Fruit fly (Drosophila melanogaster) whole organism, embryonic: ENCODE data around the gene Dic61B.

ENCODE experiments used
- Abd-B ChIP-seq: fragments of 200-800 bp; sonication (Bioruptor generic); optimal IDR thresholded peaks from 2 replicates; lab custom pipeline; 2018; ENCODE audit warnings: missing biosample characterization, mild to moderate bottlenecking, missing genetic modification characterization, moderate library complexity
- CG10274 ChIP-seq: fragments of 200-800 bp; sonication (Bioruptor generic); optimal IDR thresholded peaks from 3 replicates; lab custom pipeline; 2017; ENCODE audit warnings: missing biosample characterization, mild to moderate bottlenecking, missing genetic modification characterization
- CG10543 ChIP-seq: fragments of 200-800 bp; sonication (Bioruptor generic); optimal IDR thresholded peaks from 3 replicates; lab custom pipeline; 2017; ENCODE audit warnings: missing biosample characterization, mild to moderate bottlenecking, missing genetic modification characterization, moderate library complexity
- CG10654 ChIP-seq: fragments of 200-800 bp; sonication (Bioruptor generic); optimal IDR thresholded peaks from 2 replicates; lab custom pipeline; 2016; ENCODE audit warnings: missing biosample characterization, missing genetic modification characterization
- CG12659 ChIP-seq: fragments of 200-800 bp; sonication (Bioruptor generic); optimal IDR thresholded peaks from 3 replicates; lab custom pipeline; 2017; ENCODE audit warnings: mild to moderate bottlenecking, missing biosample characterization, missing genetic modification reagents, missing genetic modification characterization
- CG13287 ChIP-seq: fragments of 200-800 bp; sonication (Bioruptor generic); IDR thresholded peaks from 2 replicates; pipeline ENCODE4 v1.3.6; 2022; ENCODE audit warnings: missing biosample characterization, missing genetic modification characterization; ENCODE audit not compliant: partially characterized antibody
- CG15073 ChIP-seq: fragments of 200-800 bp; sonication (Bioruptor generic); optimal IDR thresholded peaks from 2 replicates; lab custom pipeline; 2016; ENCODE audit warnings: missing biosample characterization, missing genetic modification characterization
- CG16813 ChIP-seq: fragments of 200-800 bp; sonication (Bioruptor generic); IDR thresholded peaks from 3 replicates; pipeline ENCODE4 v1.3.6; 2022; ENCODE audit warnings: missing biosample characterization, missing genetic modification characterization; ENCODE audit not compliant: partially characterized antibody
- CG16815 ChIP-seq: fragments of 200-800 bp; sonication (Bioruptor generic); optimal IDR thresholded peaks from 3 replicates; lab custom pipeline; 2017; ENCODE audit warnings: missing biosample characterization, mild to moderate bottlenecking, missing genetic modification characterization
- CG17186 ChIP-seq: fragments of 200-800 bp; sonication (Bioruptor generic); optimal IDR thresholded peaks from 3 replicates; lab custom pipeline; 2017; ENCODE audit warnings: missing biosample characterization, missing genetic modification reagents, missing genetic modification characterization
- CG17359 ChIP-seq: fragments of 200-800 bp; sonication (Bioruptor generic); optimal IDR thresholded peaks from 3 replicates; lab custom pipeline; 2018; ENCODE audit warnings: missing biosample characterization, mild to moderate bottlenecking, missing genetic modification characterization, moderate library complexity
- CG2202 ChIP-seq: fragments of 200-800 bp; sonication (Bioruptor generic); optimal IDR thresholded peaks from 2 replicates; lab custom pipeline; 2018; ENCODE audit warnings: missing biosample characterization, mild to moderate bottlenecking, missing genetic modification characterization
- CG2678 ChIP-seq: fragments of 200-800 bp; sonication (Bioruptor generic); optimal IDR thresholded peaks from 3 replicates; lab custom pipeline; 2019; ENCODE audit warnings: missing biosample characterization, mild to moderate bottlenecking, missing genetic modification characterization, moderate library complexity
- CG30403 ChIP-seq: fragments of 200-800 bp; sonication (Bioruptor generic); optimal IDR thresholded peaks from 3 replicates; lab custom pipeline; 2016; ENCODE audit warnings: missing biosample characterization, missing genetic modification characterization
- CG42726 ChIP-seq: fragments of 200-800 bp; sonication (Bioruptor generic); IDR thresholded peaks from 2 replicates; pipeline ENCODE4 v1.3.6; 2022; ENCODE audit warnings: missing biosample characterization, missing genetic modification characterization; ENCODE audit not compliant: partially characterized antibody
- CG4707 ChIP-seq: fragments of 200-800 bp; sonication (Bioruptor generic); optimal IDR thresholded peaks from 2 replicates; lab custom pipeline; 2018; ENCODE audit warnings: missing biosample characterization, mild to moderate bottlenecking, missing genetic modification characterization, moderate library complexity
- CG5180 ChIP-seq: fragments of 200-800 bp; sonication (Bioruptor generic); optimal IDR thresholded peaks from 3 replicates; lab custom pipeline; 2017; ENCODE audit warnings: missing biosample characterization, missing genetic modification characterization, mild to moderate bottlenecking, moderate library complexity, missing genetic modification reagents
- CG6654 ChIP-seq: fragments of 200-800 bp; sonication (Bioruptor generic); optimal IDR thresholded peaks from 2 replicates; lab custom pipeline; 2017; ENCODE audit warnings: missing biosample characterization, mild to moderate bottlenecking, missing genetic modification characterization
- CG7271 ChIP-seq: fragments of 200-800 bp; sonication (Bioruptor generic); optimal IDR thresholded peaks from 2 replicates; lab custom pipeline; 2018; ENCODE audit warnings: missing biosample characterization, mild to moderate bottlenecking, missing genetic modification characterization, moderate library complexity
- CG9215 ChIP-seq: fragments of 200-800 bp; sonication (Bioruptor generic); IDR thresholded peaks from 2 replicates; pipeline ENCODE4 v1.3.6; 2022; ENCODE audit warnings: missing biosample characterization, missing genetic modification characterization
- CkIIα-i1 ChIP-seq: fragments of 200-800 bp; sonication (Bioruptor generic); IDR thresholded peaks from 2 replicates; pipeline ENCODE4 v1.3.6; 2022; ENCODE audit warnings: missing biosample characterization, missing genetic modification characterization
- Dek ChIP-seq: fragments of 200-800 bp; sonication (Bioruptor generic); optimal IDR thresholded peaks from 3 replicates; lab custom pipeline; 2019; ENCODE audit warnings: missing biosample characterization, mild to moderate bottlenecking, missing genetic modification characterization, moderate library complexity
- HLH54F ChIP-seq: fragments of 200-800 bp; sonication (Bioruptor generic); optimal IDR thresholded peaks from 3 replicates; lab custom pipeline; 2016; ENCODE audit warnings: missing biosample characterization, missing genetic modification characterization
- HmgZ ChIP-seq: fragments of 200-800 bp; sonication (Bioruptor generic); optimal IDR thresholded peaks from 2 replicates; lab custom pipeline; 2018; ENCODE audit warnings: missing biosample characterization, mild to moderate bottlenecking, missing genetic modification characterization
- MBD-R2 ChIP-seq: fragments of 200-800 bp; sonication (Bioruptor generic); IDR thresholded peaks from 2 replicates; pipeline ENCODE4 v1.3.6; 2022; ENCODE audit warnings: missing biosample characterization, missing genetic modification characterization
- Mes4 ChIP-seq: fragments of 200-800 bp; sonication (Bioruptor generic); optimal IDR thresholded peaks from 2 replicates; lab custom pipeline; 2016; ENCODE audit warnings: missing biosample characterization, missing genetic modification characterization
- NC2α ChIP-seq: fragments of 200-800 bp; sonication (Bioruptor generic); optimal IDR thresholded peaks from 2 replicates; lab custom pipeline; 2016; ENCODE audit warnings: missing biosample characterization, missing genetic modification characterization
- NC2β ChIP-seq: fragments of 200-800 bp; sonication (Bioruptor generic); optimal IDR thresholded peaks from 2 replicates; lab custom pipeline; 2016; ENCODE audit warnings: missing biosample characterization, missing genetic modification characterization
- Rfx ChIP-seq: fragments of 200-800 bp; sonication (Bioruptor generic); IDR thresholded peaks from 2 replicates; pipeline ENCODE4 v1.3.6; 2022; ENCODE audit warnings: missing biosample characterization, missing genetic modification characterization
- Rx ChIP-seq: fragments of 200-800 bp; sonication (Bioruptor generic); IDR thresholded peaks from 2 replicates; pipeline ENCODE4 v1.3.6; 2022; ENCODE audit warnings: missing biosample characterization, missing genetic modification characterization
- Ssrp ChIP-seq: fragments of 200-800 bp; sonication (Bioruptor generic); optimal IDR thresholded peaks from 2 replicates; lab custom pipeline; 2018; ENCODE audit warnings: missing biosample characterization, mild to moderate bottlenecking, missing genetic modification characterization, moderate library complexity
- Taf1 ChIP-seq: fragments of 200-800 bp; sonication (Bioruptor generic); IDR thresholded peaks from 2 replicates; pipeline ENCODE4 v1.3.6; 2022; ENCODE audit warnings: missing biosample characterization, missing genetic modification characterization
- ab ChIP-seq: fragments of 200-800 bp; sonication (Bioruptor generic); optimal IDR thresholded peaks from 2 replicates; lab custom pipeline; 2016; ENCODE audit warnings: missing biosample characterization, missing genetic modification characterization
- amos ChIP-seq: fragments of 200-800 bp; sonication (Bioruptor generic); IDR thresholded peaks from 2 replicates; pipeline ENCODE4 v1.3.6; 2022; ENCODE audit warnings: missing biosample characterization, missing genetic modification characterization; ENCODE audit not compliant: partially characterized antibody
- ato ChIP-seq: fragments of 200-800 bp; sonication (Bioruptor generic); IDR thresholded peaks from 2 replicates; pipeline ENCODE4 v1.3.6; 2022; ENCODE audit warnings: missing biosample characterization, missing genetic modification characterization; ENCODE audit not compliant: partially characterized antibody
- chn ChIP-seq: fragments of 200-800 bp; sonication (Bioruptor generic); optimal IDR thresholded peaks from 2 replicates; lab custom pipeline; 2016; ENCODE audit warnings: missing biosample characterization, missing genetic modification characterization
- dan ChIP-seq: fragments of 200-800 bp; sonication (Bioruptor generic); IDR thresholded peaks from 2 replicates; pipeline ENCODE4 v1.3.6; 2022; ENCODE audit warnings: missing biosample characterization, missing genetic modification characterization
- dati ChIP-seq: fragments of 200-800 bp; sonication (Bioruptor generic); IDR thresholded peaks from 2 replicates; pipeline ENCODE4 v1.3.6; 2022; ENCODE audit warnings: missing biosample characterization, missing genetic modification characterization
- fd102C ChIP-seq: fragments of 200-800 bp; sonication (Bioruptor generic); optimal IDR thresholded peaks from 2 replicates; lab custom pipeline; 2018; ENCODE audit warnings: missing biosample characterization, mild to moderate bottlenecking, missing genetic modification characterization, moderate library complexity
- gsb-n ChIP-seq: fragments of 200-800 bp; sonication (Bioruptor generic); optimal IDR thresholded peaks from 3 replicates; lab custom pipeline; 2018; ENCODE audit warnings: missing biosample characterization, mild to moderate bottlenecking, missing genetic modification characterization
- h ChIP-seq: fragments of >200 bp; optimal IDR thresholded peaks from 2 replicates; lab custom pipeline; 2017
- ham ChIP-seq: fragments of 200-800 bp; sonication (Bioruptor generic); IDR thresholded peaks from 2 replicates; pipeline ENCODE4 v1.3.6; 2022; ENCODE audit warnings: missing biosample characterization, missing genetic modification characterization
- lilli ChIP-seq: fragments of 200-800 bp; sonication (Bioruptor generic); optimal IDR thresholded peaks from 3 replicates; lab custom pipeline; 2016; ENCODE audit warnings: missing biosample characterization, missing genetic modification characterization
- mam ChIP-seq: fragments of 200-800 bp; sonication (Bioruptor generic); optimal IDR thresholded peaks from 3 replicates; lab custom pipeline; 2016; ENCODE audit warnings: missing biosample characterization, missing genetic modification characterization
- nmo ChIP-seq: fragments of 200-800 bp; sonication (Bioruptor generic); optimal IDR thresholded peaks from 2 replicates; lab custom pipeline; 2018; ENCODE audit warnings: missing biosample characterization, mild to moderate bottlenecking, missing genetic modification characterization, moderate library complexity
- pfk ChIP-seq: fragments of 200-800 bp; sonication (Bioruptor generic); optimal IDR thresholded peaks from 2 replicates; lab custom pipeline; 2018; ENCODE audit warnings: missing biosample characterization, mild to moderate bottlenecking, missing genetic modification characterization, moderate library complexity
- pros ChIP-seq: fragments of 200-800 bp; sonication (Bioruptor generic); optimal IDR thresholded peaks from 3 replicates; lab custom pipeline; 2019; ENCODE audit warnings: missing biosample characterization, mild to moderate bottlenecking, missing genetic modification characterization, moderate library complexity
- schlank ChIP-seq: fragments of 200-800 bp; sonication (Bioruptor generic); optimal IDR thresholded peaks from 2 replicates; lab custom pipeline; 2018; ENCODE audit warnings: missing biosample characterization, mild to moderate bottlenecking, missing genetic modification characterization
- sisA ChIP-seq: fragments of 200-800 bp; sonication (Bioruptor generic); IDR thresholded peaks from 2 replicates; pipeline ENCODE4 v1.3.6; 2022; ENCODE audit warnings: missing biosample characterization, missing genetic modification characterization
- wor ChIP-seq: fragments of 200-800 bp; sonication (Bioruptor generic); IDR thresholded peaks from 2 replicates; pipeline ENCODE4 v1.3.6; 2022; ENCODE audit warnings: missing biosample characterization, missing genetic modification characterization
- zfh2 ChIP-seq: fragments of 200-800 bp; sonication (Bioruptor generic); optimal IDR thresholded peaks from 2 replicates; lab custom pipeline; 2016; ENCODE audit warnings: missing biosample characterization, missing genetic modification characterization

Gene Dic61B

DNA sequence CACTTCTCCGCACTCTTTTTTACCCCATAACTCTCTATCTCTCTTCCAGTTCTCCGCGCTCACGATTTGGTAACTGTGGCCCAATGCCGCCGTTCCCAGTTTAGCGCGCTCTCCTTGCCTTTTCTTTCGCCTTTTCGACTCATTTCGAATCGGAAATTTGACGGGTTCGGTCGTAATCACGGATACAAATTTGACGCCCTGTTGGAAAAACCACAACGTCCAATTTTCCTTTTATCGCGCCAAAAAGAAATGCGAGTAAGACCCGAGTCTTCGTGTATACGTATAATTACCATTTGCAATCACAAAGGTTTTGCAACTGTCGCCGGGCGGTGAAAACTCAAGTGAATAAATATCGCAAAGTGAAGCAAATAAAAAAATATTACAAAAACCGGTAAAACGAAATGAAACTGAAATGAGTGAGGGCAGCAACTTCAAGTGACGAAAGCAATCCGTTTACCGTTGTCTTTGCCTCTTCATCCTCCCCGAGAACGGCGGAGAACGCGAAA lies 23.0 kb downstream of the Dic61B start, which contains the start of gene Pdk1 (continued):
- TF ChIP-seq CG10654 (GFP tag; lab: Kevin White, UChicago): no peak
- TF ChIP-seq ato (GFP tag; lab: Robert Waterston, UW): peak; percentile 60
- TF ChIP-seq lilli (GFP tag; lab: Kevin White, UChicago): peak; percentile 37
- TF ChIP-seq CG12659 (GFP tag; lab: Kevin White, UChicago): no peak
- peak; percentile 30 for TF ChIP-seq Mes4
- TF ChIP-seq CG2678 (tag; lab: Kevin White, UChicago): peak; percentile 34
- no peak for TF ChIP-seq wor (GFP tag; lab: Robert Waterston, UW)
- no peak for TF ChIP-seq fd102C
- TF ChIP-seq NC2β (GFP tag; lab: Kevin White, UChicago): peak; percentile 22
- TF ChIP-seq CG15073 (GFP tag; lab: Kevin White, UChicago): no peak
- peak; percentile 29 for TF ChIP-seq schlank (tag; lab: Kevin White, UChicago)
- TF ChIP-seq CG9215 (GFP tag; lab: Robert Waterston, UW): no peak
- peak; percentile 34 for TF ChIP-seq HmgZ (tag; lab: Kevin White, UChicago)
- TF ChIP-seq gsb-n (tag; lab: Kevin White, UChicago): no peak
- no peak for TF ChIP-seq sisA (GFP tag; lab: Robert Waterston, UW)
- TF ChIP-seq CG7271 (tag; lab: Kevin White, UChicago): no peak
- no peak for TF ChIP-seq CG6654 (GFP tag; lab: Kevin White, UChicago)
- TF ChIP-seq CG5180 (GFP tag; lab: Kevin White, UChicago): peak; percentile 40
- no peak for TF ChIP-seq ham (GFP tag; lab: Robert Waterston, UW)
- no peak for TF ChIP-seq ab (GFP tag; lab: Kevin White, UChicago)
- no peak for TF ChIP-seq Ssrp (tag; lab: Kevin White, UChicago)
- peak; percentile 81 for TF ChIP-seq CG42726
- peak; percentile 99 for TF ChIP-seq pfk (GFP tag; lab: Kevin White, UChicago)
- TF ChIP-seq CG10274: no peak
- no peak for TF ChIP-seq CkIIα-i1 (GFP tag; lab: Robert Waterston, UW)
- no peak for TF ChIP-seq Taf1
- no peak for TF ChIP-seq Abd-B (GFP tag; lab: Kevin White, UChicago)
- no peak for TF ChIP-seq CG30403 (GFP tag; lab: Kevin White, UChicago)
- no peak for TF ChIP-seq Dek
- TF ChIP-seq CG17359: peak; percentile 37
- TF ChIP-seq CG13287 (GFP tag; lab: Robert Waterston, UW): peak; percentile 44; the same call in 1 of the 2 replicates
- peak; percentile 49 for TF ChIP-seq CG4707 (GFP tag; lab: Kevin White, UChicago)
- peak; percentile 52; the same call in 1 of the 2 replicates for TF ChIP-seq amos (GFP tag; lab: Robert Waterston, UW)
- TF ChIP-seq CG16813 (GFP tag; lab: Robert Waterston, UW): no peak; the same call in 2 of the 3 replicates
- TF ChIP-seq zfh2 (GFP tag; lab: Kevin White, UChicago): no peak
- peak; percentile 63 for TF ChIP-seq CG10543 (GFP tag; lab: Kevin White, UChicago)
- peak; percentile 89 for TF ChIP-seq pros
- TF ChIP-seq CG2202 (tag; lab: Kevin White, UChicago): no peak
- peak; percentile 31 for TF ChIP-seq NC2α (GFP tag; lab: Kevin White, UChicago)
- TF ChIP-seq dan: no peak
- no peak for TF ChIP-seq HLH54F
- TF ChIP-seq MBD-R2 (GFP tag; lab: Robert Waterston, UW): no peak
- no peak for TF ChIP-seq h
- no peak for TF ChIP-seq CG16815 (GFP tag; lab: Kevin White, UChicago)
- TF ChIP-seq Rfx (GFP tag; lab: Robert Waterston, UW): peak; percentile 10; the same call in 1 of the 2 replicates
- TF ChIP-seq nmo (GFP tag; lab: Kevin White, UChicago): no peak
- no peak for TF ChIP-seq Rx (GFP tag; lab: Robert Waterston, UW)
- TF ChIP-seq chn (GFP tag; lab: Kevin White, UChicago): peak; percentile 20
- no peak for TF ChIP-seq mam
- no peak for TF ChIP-seq CG17186
- TF ChIP-seq dati (GFP tag; lab: Robert Waterston, UW): no peak
